Fruit fly (Drosophila melanogaster): ENCODE measurements around the gene CG18094.

Gene CG18094

DNA sequence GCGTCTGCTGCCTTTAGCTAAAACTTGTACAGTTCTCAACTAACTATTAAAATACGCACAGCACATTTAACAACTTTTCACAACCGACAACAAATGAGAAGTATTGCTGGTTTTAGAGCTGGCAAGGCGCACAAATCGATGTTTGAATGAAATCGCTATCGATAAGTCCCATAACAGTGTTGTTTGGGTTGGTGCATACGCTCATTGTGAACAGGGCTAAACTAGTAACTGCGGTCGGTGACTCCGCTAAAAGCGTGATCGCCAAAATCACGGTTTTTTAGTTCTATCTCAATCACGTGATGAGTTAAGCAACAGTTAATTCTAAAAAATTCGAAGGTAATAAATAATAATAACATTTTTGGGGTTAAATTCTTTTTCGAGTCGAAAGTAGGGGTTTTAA, 36.7 kb upstream of the CG18094 start, which contains the start of gene Top2 (continued):
- TF ChIP-seq ERR (GFP tag; optimal IDR thresholded peaks at IDR 0.05): peak; percentile 13
- TF ChIP-seq Spps (tag; optimal IDR thresholded peaks at IDR 0.05): no peak
- peak; percentile 94 for TF ChIP-seq CG1603 (tag; optimal IDR thresholded peaks at IDR 0.05)
- no peak for TF ChIP-seq CG3838 (GFP tag; optimal IDR thresholded peaks at IDR 0.05)
- peak; percentile 35 for TF ChIP-seq ind (GFP tag; optimal IDR thresholded peaks at IDR 0.05)
- peak; percentile 43 for TF ChIP-seq ewg (GFP tag; optimal IDR thresholded peaks at IDR 0.05)
- no peak for TF ChIP-seq ro (GFP tag; IDR thresholded peaks at IDR 0.05)
- no peak for TF ChIP-seq gsb (GFP tag; IDR thresholded peaks at IDR 0.05)
- TF ChIP-seq NK7.1 (GFP tag; optimal IDR thresholded peaks at IDR 0.05): no peak
- TF ChIP-seq CG2199 (GFP tag; IDR thresholded peaks at IDR 0.05): peak; percentile 79; the same call in 2 of the 3 replicates
- TF ChIP-seq corto (GFP tag; optimal IDR thresholded peaks at IDR 0.05): no peak
- TF ChIP-seq CG43689 (GFP tag; IDR thresholded peaks at IDR 0.05): no peak
- no peak for TF ChIP-seq disco-r (GFP tag; optimal IDR thresholded peaks at IDR 0.05)
- TF ChIP-seq CG4404 (GFP tag; IDR thresholded peaks at IDR 0.05): no peak
- no peak for TF ChIP-seq CG17359 (tag; optimal IDR thresholded peaks at IDR 0.05)
- peak; percentile 95 for TF ChIP-seq pita (GFP tag; optimal IDR thresholded peaks at IDR 0.05)
- peak; percentile 34 for TF ChIP-seq CG12155 (GFP tag; optimal IDR thresholded peaks at IDR 0.05)
- no peak for TF ChIP-seq CG7556 (GFP tag; optimal IDR thresholded peaks at IDR 0.05)
- TF ChIP-seq nmo (GFP tag; optimal IDR thresholded peaks at IDR 0.05): peak; percentile 70
- TF ChIP-seq CG12942 (GFP tag; optimal IDR thresholded peaks at IDR 0.05): peak; percentile 3
- TF ChIP-seq danr (GFP tag; IDR thresholded peaks at IDR 0.05): no peak
- TF ChIP-seq CG8290 (GFP tag; optimal IDR thresholded peaks at IDR 0.05): peak; percentile 81
- peak in 1 of 2 experiments; percentile 88 for TF ChIP-seq CG8290 (tag; optimal IDR thresholded peaks at IDR 0.05)
- TF ChIP-seq bigmax (GFP tag; optimal IDR thresholded peaks at IDR 0.05): peak; percentile 5
- peak; percentile 21 for TF ChIP-seq yki (optimal IDR thresholded peaks at IDR 0.05)
- TF ChIP-seq exex (tag; optimal IDR thresholded peaks at IDR 0.05): no peak
- no peak for TF ChIP-seq Fer2 (tag; optimal IDR thresholded peaks at IDR 0.05)
- peak; percentile 83 for TF ChIP-seq unc-4 (GFP tag; IDR thresholded peaks at IDR 0.05; ENCODE audit: partially characterized antibody)
- TF ChIP-seq eyg (GFP tag; optimal IDR thresholded peaks at IDR 0.05): no peak
- TF ChIP-seq CG12391 (tag; optimal IDR thresholded peaks at IDR 0.05): peak; percentile 57
- peak; percentile 26 to 50 for TF ChIP-seq chif (GFP tag; optimal IDR thresholded peaks at IDR 0.05)
- no peak for TF ChIP-seq dysf (GFP tag; IDR thresholded peaks at IDR 0.05)
- no peak for TF ChIP-seq CG7357 (GFP tag; IDR thresholded peaks at IDR 0.05)
- TF ChIP-seq CG15514 (GFP tag; optimal IDR thresholded peaks at IDR 0.05): peak; percentile 86
- TF ChIP-seq C15 (GFP tag; IDR thresholded peaks at IDR 0.05): no peak
- no peak for TF ChIP-seq CG11696 (GFP tag; IDR thresholded peaks at IDR 0.05)
- TF ChIP-seq twi (tag; optimal IDR thresholded peaks at IDR 0.05): peak; percentile 8
- no peak for TF ChIP-seq onecut (GFP tag; IDR thresholded peaks at IDR 0.05)
- TF ChIP-seq ssp (GFP tag; IDR thresholded peaks at IDR 0.05): peak; percentile 83
- peak; percentile 51 for TF ChIP-seq Xbp1 (GFP tag; optimal IDR thresholded peaks at IDR 0.05)
- TF ChIP-seq CG18599 (GFP tag; optimal IDR thresholded peaks at IDR 0.05): no peak
- no peak; the same call in 2 of the 3 replicates for TF ChIP-seq so (GFP tag; IDR thresholded peaks at IDR 0.05)
- peak; percentile 5 for TF ChIP-seq CG8089 (GFP tag; optimal IDR thresholded peaks at IDR 0.05)
- peak; percentile 27 for TF ChIP-seq CG8924 (tag; optimal IDR thresholded peaks at IDR 0.05)
- TF ChIP-seq Ada2b (GFP tag; IDR thresholded peaks at IDR 0.05): peak; percentile 27; the same call in 1 of the 2 replicates
- no peak for TF ChIP-seq YL-1 (GFP tag; optimal IDR thresholded peaks at IDR 0.05)
- TF ChIP-seq Dll (GFP tag; IDR thresholded peaks at IDR 0.05; ENCODE audit: partially characterized antibody): peak; percentile 80
- TF ChIP-seq pfk (GFP tag; optimal IDR thresholded peaks at IDR 0.05): no peak
- TF ChIP-seq H2.0 (GFP tag; IDR thresholded peaks at IDR 0.05): no peak
- TF ChIP-seq gce (GFP tag; IDR thresholded peaks at IDR 0.05): no peak
- TF ChIP-seq Dek (tag; optimal IDR thresholded peaks at IDR 0.05): peak; percentile 54
- no peak for TF ChIP-seq Fer1 (GFP tag; optimal IDR thresholded peaks at IDR 0.05)
